Worm (Caenorhabditis elegans): ENCODE measurements around the gene dpy-30.

- TF ChIP-seq T23F11.4 (GFP tag; optimal IDR thresholded peaks at IDR 0.05) (no peak), unc-3 (GFP tag; conservative IDR thresholded peaks at IDR 0.05) (no peak), unc-3 (tag; optimal IDR thresholded peaks at IDR 0.05) (no peak), nhr-11 (tag; optimal IDR thresholded peaks at IDR 0.05) (no peak), unc-55 (GFP tag; optimal IDR thresholded peaks at IDR 0.05) (no peak), madf-2 (tag; optimal IDR thresholded peaks at IDR 0.05) (no peak), unc-42 (tag; optimal IDR thresholded peaks at IDR 0.05) (no peak), rnt-1 (tag; optimal IDR thresholded peaks at IDR 0.05) (no peak), pqm-1 (tag; optimal IDR thresholded peaks at IDR 0.05) (no peak), pag-3 (tag; optimal IDR thresholded peaks at IDR 0.05; ENCODE audit: borderline replicate concordance) (no peak), K02D7.2 (tag; optimal IDR thresholded peaks at IDR 0.05) (no peak)
Observed at ce11 chrV:12162906-12163305, 28.4 kb upstream of the dpy-30 start, which contains the start of gene srj-4.
